Worm (Caenorhabditis elegans) whole organism, mixed stage, embryonic: ENCODE results near the gene ins-9.

Experiments used
- elt-1 ChIP-seq: sonication (generic microtip); optimal IDR thresholded peaks from 2 replicates; lab custom pipeline; 2017; ENCODE audit warnings: missing genetic modification characterization, mild to moderate bottlenecking, missing compliant biosample characterization, antibody characterized with exemption, moderate library complexity, borderline replicate concordance; ENCODE audit not compliant: insufficient read depth
- lin-13 ChIP-seq: fragments of 150-350 bp; optimal IDR thresholded peaks from 2 replicates; lab custom pipeline; 2014; ENCODE audit warnings: missing biosample characterization, missing genetic modification characterization
- mep-1 ChIP-seq: fragments of 150-350 bp; optimal IDR thresholded peaks from 2 replicates; lab custom pipeline; 2017; ENCODE audit warnings: missing biosample characterization, missing genetic modification reagents, missing genetic modification characterization, inconsistent platforms
- nhr-237 ChIP-seq: fragments of 150-350 bp; optimal IDR thresholded peaks from 2 replicates; lab custom pipeline; 2014; ENCODE audit warnings: missing biosample characterization, missing genetic modification characterization
- nhr-76 ChIP-seq: sonication (generic microtip); optimal IDR thresholded peaks from 2 replicates; lab custom pipeline; 2017; ENCODE audit warnings: missing biosample characterization, missing genetic modification characterization
- unc-62 ChIP-seq: fragments of 150-350 bp; optimal IDR thresholded peaks from 2 replicates; lab custom pipeline; 2014; ENCODE audit warnings: missing biosample characterization, missing genetic modification reagents, missing genetic modification characterization
- ztf-11 ChIP-seq: fragments of 150-350 bp; optimal IDR thresholded peaks from 2 replicates; lab custom pipeline; 2014; ENCODE audit warnings: missing biosample characterization, missing genetic modification characterization

DNA sequence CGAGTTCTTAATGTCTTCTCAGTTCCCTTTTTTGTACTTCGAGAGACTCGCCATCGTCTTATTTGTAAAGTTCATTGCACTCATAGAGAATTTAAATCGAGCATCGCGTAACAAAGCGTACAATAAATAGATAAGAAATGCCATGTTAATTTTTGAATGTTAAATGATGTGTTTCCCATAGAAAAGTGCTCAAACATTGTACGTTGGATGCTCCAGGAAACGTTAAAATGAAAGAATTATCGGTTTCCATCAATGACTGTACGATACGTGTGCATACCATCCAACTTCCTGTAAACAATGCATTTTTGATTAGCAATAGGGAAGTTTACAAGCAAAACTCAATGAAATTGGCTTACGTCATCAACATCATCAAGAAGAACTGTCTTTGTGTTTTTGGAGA lies 45.8 kb downstream of the ins-9 start:
- TF ChIP-seq nhr-237 (tag; lab: Kevin White, UChicago): no peak
- TF ChIP-seq nhr-76 (tag; lab: Kevin White, UChicago): no peak
- TF ChIP-seq ztf-11 (tag; lab: Kevin White, UChicago): no peak
- TF ChIP-seq unc-62 (GFP tag; lab: Kevin White, UChicago): no peak
- no peak for TF ChIP-seq elt-1 (tag; lab: Kevin White, UChicago)
- TF ChIP-seq lin-13 (tag; lab: Kevin White, UChicago): no peak
- TF ChIP-seq mep-1 (tag; lab: Kevin White, UChicago): no peak
